Worm (Caenorhabditis elegans) whole organism, L1 larva: ENCODE measurements around the gene F28D1.6.

ENCODE experiments used
- F16B12.6 ChIP-seq: fragments of 150-350 bp; optimal IDR thresholded peaks from 2 replicates; lab custom pipeline; 2014; ENCODE audit warnings: missing biosample characterization, missing genetic modification characterization
- Y116A8C.19 ChIP-seq: sonication (generic microtip); optimal IDR thresholded peaks from 2 replicates; lab custom pipeline; 2016; ENCODE audit warnings: missing compliant biosample characterization, missing genetic modification characterization, borderline replicate concordance
- alr-1 ChIP-seq: fragments of 200-800 bp; sonication (Bioruptor generic); optimal IDR thresholded peaks from 2 replicates; lab custom pipeline; 2018; ENCODE audit warnings: borderline replicate concordance, mild to moderate bottlenecking, missing genetic modification characterization, missing compliant biosample characterization
- blmp-1 ChIP-seq: fragments of 150-350 bp; optimal IDR thresholded peaks from 2 replicates; lab custom pipeline; 2014; ENCODE audit warnings: missing biosample characterization, missing genetic modification characterization
- ceh-82 ChIP-seq, 3 experiments: fragments of 150-350 bp in 1 of 3; sonication (generic microtip) in 2 of 3; optimal IDR thresholded peaks; 2 replicates each; lab custom pipeline; 2014 to 2017; ENCODE audit warnings: missing biosample characterization in 3 of 3, missing genetic modification characterization in 3 of 3
- dpl-1 ChIP-seq, 3 experiments: fragments of 150-350 bp in 2 of 3; sonication (generic microtip) in 1 of 3; optimal IDR thresholded peaks; 2 replicates each; lab custom pipeline; 2014 to 2017; ENCODE audit warnings: missing biosample characterization in 3 of 3, missing genetic modification characterization in 3 of 3, missing genetic modification reagents in 3 of 3
- dsc-1 ChIP-seq: sonication (generic microtip); optimal IDR thresholded peaks from 2 replicates; lab custom pipeline; 2016; ENCODE audit warnings: mild to moderate bottlenecking, missing genetic modification characterization, missing compliant biosample characterization
- efl-1 ChIP-seq, 4 experiments: fragments of 150-350 bp; optimal IDR thresholded peaks in 3 of 4; peaks in 1 of 4; 1 replicate in 1 of 4; 2 replicates in 3 of 4; lab custom pipeline; 2014; ENCODE audit warnings: missing biosample characterization in 2 of 4, missing genetic modification characterization in 2 of 4, missing genetic modification reagents in 2 of 4
- egl-13 ChIP-seq: sonication (generic microtip); optimal IDR thresholded peaks from 2 replicates; lab custom pipeline; 2016; ENCODE audit warnings: missing genotype, missing genetic modification reagents, missing genetic modification characterization, missing compliant biosample characterization
- egl-27 ChIP-seq, 2 experiments: fragments of 150-350 bp in 1 of 2; sonication (generic microtip); optimal IDR thresholded peaks; 3 replicates each; lab custom pipeline; 2017 to 2018; ENCODE audit warnings: missing biosample characterization in 2 of 2, missing genetic modification characterization in 2 of 2, missing genetic modification reagents in 2 of 2
- fkh-10 ChIP-seq: sonication (generic microtip); optimal IDR thresholded peaks from 2 replicates; lab custom pipeline; 2017; ENCODE audit warnings: missing biosample characterization, missing genetic modification reagents, missing genetic modification characterization
- fkh-4 ChIP-seq: sonication (generic microtip); optimal IDR thresholded peaks from 2 replicates; lab custom pipeline; 2016; ENCODE audit warnings: missing compliant biosample characterization, missing genetic modification characterization, borderline replicate concordance
- hlh-17 ChIP-seq: fragments of 200-800 bp; sonication (Bioruptor generic); optimal IDR thresholded peaks from 2 replicates; lab custom pipeline; 2018; ENCODE audit warnings: missing genetic modification characterization, mild to moderate bottlenecking, missing compliant biosample characterization, moderate library complexity, borderline replicate concordance
- irx-1 ChIP-seq: sonication (generic microtip); optimal IDR thresholded peaks from 2 replicates; lab custom pipeline; 2016; ENCODE audit warnings: missing genetic modification characterization, missing compliant biosample characterization
- jun-1 ChIP-seq: fragments of 150-350 bp; optimal IDR thresholded peaks from 2 replicates; lab custom pipeline; 2014; ENCODE audit warnings: missing biosample characterization, missing genetic modification reagents, missing genetic modification characterization
- lin-13 ChIP-seq: fragments of 150-350 bp; optimal IDR thresholded peaks from 2 replicates; lab custom pipeline; 2014; ENCODE audit warnings: missing biosample characterization, missing genetic modification reagents, missing genetic modification characterization
- lin-14 ChIP-seq: fragments of 200-800 bp; sonication (Bioruptor generic); optimal IDR thresholded peaks from 2 replicates; lab custom pipeline; 2018; ENCODE audit warnings: mild to moderate bottlenecking, missing genetic modification characterization, moderate library complexity, missing compliant biosample characterization
- lin-15B ChIP-seq: fragments of 150-350 bp; sonication (generic microtip); optimal IDR thresholded peaks from 3 replicates; lab custom pipeline; 2014; ENCODE audit warnings: missing biosample characterization, missing genetic modification characterization
- lin-39 ChIP-seq: fragments of 150-350 bp; optimal IDR thresholded peaks from 2 replicates; lab custom pipeline; 2014; ENCODE audit warnings: missing biosample characterization, missing genetic modification reagents, missing genetic modification characterization
- lir-3 ChIP-seq: sonication (generic microtip); optimal IDR thresholded peaks from 2 replicates; lab custom pipeline; 2016; ENCODE audit warnings: mild to moderate bottlenecking, missing genetic modification characterization, moderate library complexity, missing compliant biosample characterization; ENCODE audit not compliant: poor library complexity
- lsy-2 ChIP-seq, 2 experiments: fragments of 150-350 bp; optimal IDR thresholded peaks; 2 replicates each; lab custom pipeline; 2014; ENCODE audit warnings: missing biosample characterization in 2 of 2, missing genetic modification characterization in 2 of 2
- mdl-1 ChIP-seq, 2 experiments: fragments of 150-350 bp; optimal IDR thresholded peaks; 2 replicates each; lab custom pipeline; 2014 to 2017; ENCODE audit warnings: missing biosample characterization in 2 of 2, missing genetic modification characterization in 2 of 2, inconsistent platforms in 1 of 2
- mef-2 ChIP-seq: fragments of 150-350 bp; optimal IDR thresholded peaks from 2 replicates; lab custom pipeline; 2014; ENCODE audit warnings: missing biosample characterization, missing genetic modification characterization
- mep-1 ChIP-seq: fragments of 150-350 bp; optimal IDR thresholded peaks from 2 replicates; lab custom pipeline; 2014; ENCODE audit warnings: missing biosample characterization, missing genetic modification characterization
- nhr-19 ChIP-seq: fragments of 200-800 bp; sonication (Bioruptor generic); conservative IDR thresholded peaks from 2 replicates; pipeline ENCODE4 v1.3.6; 2022; ENCODE audit warnings: missing genetic modification characterization, missing compliant biosample characterization
- nhr-20 ChIP-seq: sonication (generic microtip); optimal IDR thresholded peaks from 2 replicates; lab custom pipeline; 2016; ENCODE audit warnings: mild to moderate bottlenecking, missing genetic modification characterization, missing compliant biosample characterization
- nhr-237 ChIP-seq: fragments of 150-350 bp; optimal IDR thresholded peaks from 2 replicates; lab custom pipeline; 2014; ENCODE audit warnings: missing biosample characterization, missing genetic modification characterization
- nhr-47 ChIP-seq: sonication (generic microtip); optimal IDR thresholded peaks from 2 replicates; lab custom pipeline; 2016; ENCODE audit warnings: mild to moderate bottlenecking, missing genetic modification characterization, moderate library complexity, missing compliant biosample characterization
- nhr-71 ChIP-seq: sonication (generic microtip); optimal IDR thresholded peaks from 2 replicates; lab custom pipeline; 2016; ENCODE audit warnings: mild to moderate bottlenecking, missing genetic modification characterization, moderate library complexity, missing compliant biosample characterization
- nhr-76 ChIP-seq: sonication (generic microtip); optimal IDR thresholded peaks from 2 replicates; lab custom pipeline; 2017; ENCODE audit warnings: missing biosample characterization, missing genetic modification characterization
- nhr-77 ChIP-seq: fragments of 150-350 bp; optimal IDR thresholded peaks from 2 replicates; lab custom pipeline; 2014; ENCODE audit warnings: missing biosample characterization, missing genetic modification characterization
- nhr-85 ChIP-seq: sonication (generic microtip); peaks from one replicate; lab custom pipeline; 2016; ENCODE audit warnings: missing genetic modification characterization, inconsistent platforms, missing compliant biosample characterization
- nhr-90 ChIP-seq: sonication (generic microtip); optimal IDR thresholded peaks from 2 replicates; lab custom pipeline; 2016; ENCODE audit warnings: mild to moderate bottlenecking, missing genetic modification characterization, missing compliant biosample characterization; ENCODE audit not compliant: poor library complexity
- pqm-1 ChIP-seq: sonication (generic microtip); optimal IDR thresholded peaks from 3 replicates; lab custom pipeline; 2017; ENCODE audit warnings: missing biosample characterization, missing genetic modification characterization
- rnt-1 ChIP-seq: sonication (generic microtip); optimal IDR thresholded peaks from 2 replicates; lab custom pipeline; 2016; ENCODE audit warnings: mild to moderate bottlenecking, missing genetic modification characterization, moderate library complexity, missing compliant biosample characterization
- snu-23 ChIP-seq: sonication (generic microtip); optimal IDR thresholded peaks from 2 replicates; lab custom pipeline; 2016; ENCODE audit warnings: missing genetic modification characterization, missing compliant biosample characterization
- sup-37 ChIP-seq: fragments of 200-800 bp; sonication (Bioruptor generic); optimal IDR thresholded peaks from 2 replicates; lab custom pipeline; 2018; ENCODE audit warnings: mild to moderate bottlenecking, missing genetic modification characterization, missing compliant biosample characterization
- unc-130 ChIP-seq: fragments of 150-350 bp; optimal IDR thresholded peaks from 2 replicates; lab custom pipeline; 2017; ENCODE audit warnings: missing biosample characterization, missing genetic modification characterization, inconsistent platforms
- unc-86 ChIP-seq: sonication (generic microtip); optimal IDR thresholded peaks from 2 replicates; lab custom pipeline; 2016; ENCODE audit warnings: missing genetic modification characterization, missing compliant biosample characterization
- vab-15 ChIP-seq: sonication (generic microtip); optimal IDR thresholded peaks from 2 replicates; lab custom pipeline; 2017; ENCODE audit warnings: missing genotype, mild to moderate bottlenecking, missing genetic modification characterization, missing compliant biosample characterization
- zip-4 ChIP-seq: fragments of 200-800 bp; sonication (Bioruptor generic); optimal IDR thresholded peaks from 2 replicates; lab custom pipeline; 2018; ENCODE audit warnings: mild to moderate bottlenecking, missing genetic modification characterization, moderate library complexity, missing compliant biosample characterization

F28D1.6 gene

ce11 chrIV:12336893-12337627 lies 47.9 kb downstream of the F28D1.6 start, which contains the start of the genes F19B6.10 and wht-5:
F19B6.10 (plus strand) TSS chrIV:12337193.
wht-5 (plus strand) TSS chrIV:12337577.
- TF ChIP-seq mef-2 (tag; lab: Kevin White, UChicago) (no peak), lin-39 (no peak), hlh-17 (GFP tag; lab: Kevin White, UChicago) (no peak), nhr-77 (tag; lab: Kevin White, UChicago) (no peak)

DNA sequence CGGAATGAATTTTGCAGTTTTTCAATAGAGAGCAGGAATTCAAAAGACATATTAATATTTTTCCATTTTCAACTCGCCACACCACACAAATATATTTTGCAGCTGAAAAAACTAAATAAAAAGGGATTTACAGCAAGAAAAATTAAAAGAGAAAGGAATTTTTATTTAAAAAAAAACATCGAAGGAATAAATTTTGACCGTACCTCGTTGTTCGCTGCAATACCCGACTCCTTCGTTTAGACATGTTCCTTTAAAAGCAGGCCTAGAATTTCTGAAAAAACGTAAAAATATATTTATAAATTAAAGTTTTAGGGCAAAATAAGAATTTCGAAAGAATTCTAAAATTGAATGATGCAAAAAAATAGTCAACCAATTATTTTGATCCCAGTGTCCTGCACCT lies 49.2 kb downstream of the F28D1.6 start, which contains the start of gene F19B6.1:
Gene F19B6.1, minus strand, starts transcription at position 278 of the 400 bp plus-strand sequence.
- TF ChIP-seq fkh-10 (GFP tag; lab: Kevin White, UChicago) (no peak), lir-3 (tag; lab: Kevin White, UChicago) (no peak), efl-1 (optimal IDR thresholded peaks at IDR 0.05; lab: Kevin White, UChicago) (no peak), efl-1 (GFP tag; optimal IDR thresholded peaks at IDR 0.05 in 1 of 2; lab: Kevin White, UChicago) (peak in 1 of 2 experiments; percentile 27), egl-27 (tag; optimal IDR thresholded peaks at IDR 0.05; lab: Kevin White, UChicago) (no peak), lin-14 (GFP tag; lab: Kevin White, UChicago) (no peak), nhr-90 (no peak), lin-15B (tag; lab: Kevin White, UChicago) (no peak), unc-130 (tag; lab: Kevin White, UChicago) (no peak), egl-13 (tag; lab: Kevin White, UChicago) (no peak)

DNA sequence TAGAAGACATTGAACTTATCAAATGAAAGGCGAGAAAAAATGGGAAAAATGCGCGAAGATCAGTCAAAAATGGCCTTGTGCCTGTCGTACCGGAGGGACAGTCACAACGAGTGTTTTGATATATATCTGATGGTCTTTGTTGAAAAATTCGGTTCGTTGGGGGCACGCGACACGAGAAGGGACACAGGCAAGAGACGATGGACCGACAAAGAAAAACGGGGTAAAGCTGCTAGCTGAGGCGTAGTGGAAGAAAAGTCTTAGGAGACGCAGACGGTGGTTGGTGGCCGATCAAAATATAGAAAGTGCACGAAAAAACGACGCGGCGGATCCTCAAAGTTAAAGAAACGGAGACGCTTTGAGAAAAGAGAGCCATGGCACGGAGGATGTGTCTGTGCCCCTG lies 49.7 kb downstream of the F28D1.6 start:
- peak in 1 of 3 experiments; percentile 44 for TF ChIP-seq ceh-82 (tag; optimal IDR thresholded peaks at IDR 0.05; lab: Kevin White, UChicago)
- no peak for TF ChIP-seq sup-37 (GFP tag; lab: Kevin White, UChicago)
- no peak for TF ChIP-seq pqm-1
- TF ChIP-seq alr-1 (tag; lab: Kevin White, UChicago): no peak
- no peak for TF ChIP-seq nhr-77 (tag; lab: Kevin White, UChicago)
- no peak for TF ChIP-seq vab-15 (tag; lab: Kevin White, UChicago)
- TF ChIP-seq lin-14 (GFP tag; lab: Kevin White, UChicago): peak; percentile 76
- TF ChIP-seq jun-1 (tag; lab: Kevin White, UChicago): no peak
- peak in 2 of 3 experiments; percentile 1 to 36 for TF ChIP-seq dpl-1 (GFP tag; optimal IDR thresholded peaks at IDR 0.05; lab: Kevin White, UChicago)
- TF ChIP-seq nhr-20: peak; percentile 21
- TF ChIP-seq mdl-1 (tag; optimal IDR thresholded peaks at IDR 0.05; lab: Kevin White, UChicago): peak in 1 of 2 experiments; percentile 39
- TF ChIP-seq unc-86: no peak
- TF ChIP-seq nhr-237 (tag; lab: Kevin White, UChicago): no peak
- peak; percentile 60 for TF ChIP-seq nhr-71 (tag; lab: Kevin White, UChicago)
- TF ChIP-seq rnt-1 (tag; lab: Kevin White, UChicago): peak; percentile 54
- no peak for TF ChIP-seq nhr-76 (tag; lab: Kevin White, UChicago)
- TF ChIP-seq snu-23 (GFP tag; lab: Kevin White, UChicago): peak; percentile 34
- peak; percentile 22 for TF ChIP-seq unc-130 (tag; lab: Kevin White, UChicago)
- TF ChIP-seq lin-13: no peak
- peak; percentile 25 for TF ChIP-seq F16B12.6 (tag; lab: Kevin White, UChicago)
- peak; percentile 12 for TF ChIP-seq dsc-1
- TF ChIP-seq lsy-2 (tag; optimal IDR thresholded peaks at IDR 0.05; lab: Kevin White, UChicago): peak in 1 of 2 experiments; percentile 39
- no peak for TF ChIP-seq nhr-85 (tag; lab: Kevin White, UChicago)
- no peak for TF ChIP-seq fkh-4 (tag; lab: Kevin White, UChicago)
- no peak for TF ChIP-seq Y116A8C.19 (tag; lab: Kevin White, UChicago)
- TF ChIP-seq zip-4 (GFP tag; lab: Kevin White, UChicago): no peak
- peak; percentile 32 for TF ChIP-seq blmp-1 (tag; lab: Kevin White, UChicago)
- peak; percentile 13 for TF ChIP-seq mep-1 (tag; lab: Kevin White, UChicago)
- no peak for TF ChIP-seq nhr-47 (tag; lab: Kevin White, UChicago)
- peak; percentile 38 to 54 for TF ChIP-seq efl-1 (optimal IDR thresholded peaks at IDR 0.05; lab: Kevin White, UChicago)
- peak; percentile 21 to 63 for TF ChIP-seq efl-1 (GFP tag; optimal IDR thresholded peaks at IDR 0.05 in 1 of 2; lab: Kevin White, UChicago)
- no peak for TF ChIP-seq irx-1 (tag; lab: Kevin White, UChicago)
- peak; percentile 22; the same call in 1 of the 2 replicates for TF ChIP-seq nhr-19 (GFP tag; lab: Robert Waterston, UW)
